Fruit fly (Drosophila melanogaster) whole organism, embryonic: ENCODE data around the gene Ptx1.
A peak's percentile ranks its signal among the peaks of the same experiment; 100 is the strongest.

Source experiments
- ATbp ChIP-seq: fragments of 200-800 bp; sonication (Bioruptor generic); optimal IDR thresholded peaks from 2 replicates; lab custom pipeline; 2017; ENCODE audit warnings: missing biosample characterization, mild to moderate bottlenecking, missing genetic modification characterization, missing genetic modification reagents
- Atf3 ChIP-seq: fragments of 200-800 bp; sonication (Bioruptor generic); optimal IDR thresholded peaks from 3 replicates; lab custom pipeline; 2016; ENCODE audit warnings: missing biosample characterization, missing genetic modification characterization
- B-H1 ChIP-seq: fragments of 200-800 bp; sonication (Bioruptor generic); IDR thresholded peaks from 3 replicates; pipeline ENCODE4 v1.3.6; 2022; ENCODE audit warnings: missing biosample characterization, missing genetic modification characterization
- CG10209 ChIP-seq: fragments of 200-800 bp; sonication (Bioruptor generic); optimal IDR thresholded peaks from 3 replicates; lab custom pipeline; 2017; ENCODE audit warnings: missing biosample characterization, mild to moderate bottlenecking, missing genetic modification characterization, missing genetic modification reagents
- CG10431 ChIP-seq: fragments of 200-800 bp; sonication (Bioruptor generic); optimal IDR thresholded peaks from 3 replicates; lab custom pipeline; 2018; ENCODE audit warnings: missing biosample characterization, mild to moderate bottlenecking, missing genetic modification characterization
- CG11398 ChIP-seq: fragments of 200-800 bp; sonication (Bioruptor generic); optimal IDR thresholded peaks from 2 replicates; lab custom pipeline; 2016; ENCODE audit warnings: missing biosample characterization, missing genetic modification characterization
- CG11695 ChIP-seq: fragments of 200-800 bp; sonication (Bioruptor generic); IDR thresholded peaks from 3 replicates; pipeline ENCODE4 v1.3.6; 2022; ENCODE audit warnings: missing biosample characterization, missing genetic modification characterization
- CG12219 ChIP-seq: fragments of 200-800 bp; sonication (Bioruptor generic); optimal IDR thresholded peaks from 3 replicates; lab custom pipeline; 2018; ENCODE audit warnings: missing biosample characterization, mild to moderate bottlenecking, missing genetic modification characterization
- CG12391 ChIP-seq: fragments of 200-800 bp; sonication (Bioruptor generic); optimal IDR thresholded peaks from 3 replicates; lab custom pipeline; 2018; ENCODE audit warnings: missing biosample characterization, mild to moderate bottlenecking, missing genetic modification characterization, moderate library complexity
- CG15601 ChIP-seq: fragments of 200-800 bp; sonication (Bioruptor generic); optimal IDR thresholded peaks from 3 replicates; lab custom pipeline; 2019; ENCODE audit warnings: missing biosample characterization, mild to moderate bottlenecking, missing genetic modification characterization, moderate library complexity
- CG15696 ChIP-seq: fragments of 200-800 bp; sonication (Bioruptor generic); optimal IDR thresholded peaks from 2 replicates; lab custom pipeline; 2019; ENCODE audit warnings: missing biosample characterization, mild to moderate bottlenecking, missing genetic modification characterization, moderate library complexity
- CG17328 ChIP-seq: fragments of 200-800 bp; sonication (Bioruptor generic); IDR thresholded peaks from 2 replicates; pipeline ENCODE4 v1.3.6; 2022; ENCODE audit warnings: missing biosample characterization, missing genetic modification characterization
- CG18262 ChIP-seq: fragments of 200-800 bp; optimal IDR thresholded peaks from 3 replicates; lab custom pipeline; 2019; ENCODE audit warnings: missing biosample characterization, mild to moderate bottlenecking, missing genetic modification characterization, moderate library complexity
- CG2712 ChIP-seq: fragments of 200-800 bp; optimal IDR thresholded peaks from 3 replicates; lab custom pipeline; 2019; ENCODE audit warnings: missing biosample characterization, mild to moderate bottlenecking, missing genetic modification characterization, moderate library complexity
- CG3407 ChIP-seq: fragments of 200-800 bp; sonication (Bioruptor generic); optimal IDR thresholded peaks from 2 replicates; lab custom pipeline; 2018; ENCODE audit warnings: missing biosample characterization, mild to moderate bottlenecking, missing genetic modification characterization
- CG3847 ChIP-seq: fragments of 200-800 bp; sonication (Bioruptor generic); IDR thresholded peaks from 2 replicates; pipeline ENCODE4 v1.3.6; 2022; ENCODE audit warnings: missing biosample characterization, missing genetic modification characterization
- CG4282 ChIP-seq: fragments of 200-800 bp; sonication (Bioruptor generic); optimal IDR thresholded peaks from 2 replicates; lab custom pipeline; 2016; ENCODE audit warnings: missing biosample characterization, missing genetic modification characterization
- CG6813 ChIP-seq: fragments of 200-800 bp; sonication (Bioruptor generic); optimal IDR thresholded peaks from 2 replicates; lab custom pipeline; 2017; ENCODE audit warnings: missing biosample characterization, missing genetic modification characterization, mild to moderate bottlenecking, moderate library complexity, missing genetic modification reagents
- GATAe ChIP-seq: fragments of 200-800 bp; sonication (Bioruptor generic); conservative IDR thresholded peaks from 2 replicates; pipeline ENCODE4 v1.3.6; 2022; ENCODE audit warnings: missing biosample characterization, missing genetic modification characterization
- Hr51 ChIP-seq, 2 experiments: fragments of 200-800 bp; sonication (Bioruptor generic); optimal IDR thresholded peaks; 2 replicates in 1 of 2; 3 replicates in 1 of 2; lab custom pipeline; 2016 to 2018; ENCODE audit warnings: missing biosample characterization in 2 of 2, missing genetic modification characterization in 2 of 2, mild to moderate bottlenecking in 1 of 2, moderate library complexity in 1 of 2
- Med ChIP-seq: fragments of 200-800 bp; sonication (Bioruptor generic); peaks from one replicate; lab custom pipeline; 2016; ENCODE audit warnings: missing biosample characterization, missing genetic modification characterization, mild to moderate bottlenecking, inconsistent platforms, moderate library complexity
- NC2β ChIP-seq: fragments of 200-800 bp; sonication (Bioruptor generic); optimal IDR thresholded peaks from 2 replicates; lab custom pipeline; 2016; ENCODE audit warnings: missing biosample characterization, missing genetic modification characterization
- TFAM ChIP-seq: fragments of 200-800 bp; sonication (Bioruptor generic); optimal IDR thresholded peaks from 2 replicates; lab custom pipeline; 2017; ENCODE audit warnings: missing biosample characterization, missing genetic modification characterization, inconsistent platforms
- abd-A ChIP-seq: fragments of 200-800 bp; sonication (Bioruptor generic); optimal IDR thresholded peaks from 3 replicates; lab custom pipeline; 2019; ENCODE audit warnings: missing biosample characterization, mild to moderate bottlenecking, missing genetic modification characterization, moderate library complexity
- ap ChIP-seq: fragments of 200-800 bp; sonication (Bioruptor generic); IDR thresholded peaks from 2 replicates; pipeline ENCODE4 v1.3.6; 2022; ENCODE audit warnings: missing biosample characterization, missing genetic modification characterization
- ara ChIP-seq: fragments of 200-800 bp; sonication (Bioruptor generic); IDR thresholded peaks from 2 replicates; pipeline ENCODE4 v1.3.6; 2022; ENCODE audit warnings: missing biosample characterization, missing genetic modification characterization
- cg ChIP-seq: fragments of 200-800 bp; sonication (Bioruptor generic); optimal IDR thresholded peaks from 3 replicates; lab custom pipeline; 2019; ENCODE audit warnings: missing biosample characterization, mild to moderate bottlenecking, missing genetic modification characterization, moderate library complexity
- chn ChIP-seq: fragments of 200-800 bp; sonication (Bioruptor generic); optimal IDR thresholded peaks from 2 replicates; lab custom pipeline; 2016; ENCODE audit warnings: missing biosample characterization, missing genetic modification characterization
- disco-r ChIP-seq: fragments of 200-800 bp; sonication (Bioruptor generic); optimal IDR thresholded peaks from 2 replicates; lab custom pipeline; 2016; ENCODE audit warnings: missing biosample characterization, missing genetic modification characterization
- dm ChIP-seq: fragments of 200-800 bp; sonication (Bioruptor generic); optimal IDR thresholded peaks from 3 replicates; lab custom pipeline; 2016; ENCODE audit warnings: missing biosample characterization, missing genetic modification characterization
- h ChIP-seq: fragments of >200 bp; optimal IDR thresholded peaks from 2 replicates; lab custom pipeline; 2017
- inv ChIP-seq: fragments of 200-800 bp; sonication (Bioruptor generic); IDR thresholded peaks from 2 replicates; pipeline ENCODE4 v1.3.6; 2022; ENCODE audit warnings: missing biosample characterization, missing genetic modification characterization; ENCODE audit not compliant: partially characterized antibody
- nerfin-1 ChIP-seq: fragments of 200-800 bp; sonication (Bioruptor generic); optimal IDR thresholded peaks from 3 replicates; lab custom pipeline; 2019; ENCODE audit warnings: missing biosample characterization, mild to moderate bottlenecking, missing genetic modification characterization, moderate library complexity
- sc ChIP-seq, 3 experiments: fragments of >200 bp in 2 of 3; fragments of 200-800 bp in 1 of 3; sonication (Bioruptor generic) in 1 of 3; optimal IDR thresholded peaks; 2 replicates in 2 of 3; 3 replicates in 1 of 3; lab custom pipeline; 2017; ENCODE audit warnings: mild to moderate bottlenecking in 1 of 3, missing biosample characterization in 1 of 3, missing genetic modification characterization in 1 of 3, missing genetic modification reagents in 1 of 3
- sqz ChIP-seq: fragments of 200-800 bp; sonication (Bioruptor generic); optimal IDR thresholded peaks from 3 replicates; lab custom pipeline; 2018; ENCODE audit warnings: missing biosample characterization, mild to moderate bottlenecking, missing genetic modification characterization
- toy ChIP-seq: fragments of 200-800 bp; sonication (Bioruptor generic); IDR thresholded peaks from 2 replicates; pipeline ENCODE4 v1.3.6; 2022; ENCODE audit warnings: missing biosample characterization, missing genetic modification characterization
- vfl ChIP-seq: fragments of 200-800 bp; sonication (Bioruptor generic); optimal IDR thresholded peaks from 2 replicates; lab custom pipeline; 2016; ENCODE audit warnings: missing biosample characterization, missing genetic modification characterization

Ptx1 gene

DNA sequence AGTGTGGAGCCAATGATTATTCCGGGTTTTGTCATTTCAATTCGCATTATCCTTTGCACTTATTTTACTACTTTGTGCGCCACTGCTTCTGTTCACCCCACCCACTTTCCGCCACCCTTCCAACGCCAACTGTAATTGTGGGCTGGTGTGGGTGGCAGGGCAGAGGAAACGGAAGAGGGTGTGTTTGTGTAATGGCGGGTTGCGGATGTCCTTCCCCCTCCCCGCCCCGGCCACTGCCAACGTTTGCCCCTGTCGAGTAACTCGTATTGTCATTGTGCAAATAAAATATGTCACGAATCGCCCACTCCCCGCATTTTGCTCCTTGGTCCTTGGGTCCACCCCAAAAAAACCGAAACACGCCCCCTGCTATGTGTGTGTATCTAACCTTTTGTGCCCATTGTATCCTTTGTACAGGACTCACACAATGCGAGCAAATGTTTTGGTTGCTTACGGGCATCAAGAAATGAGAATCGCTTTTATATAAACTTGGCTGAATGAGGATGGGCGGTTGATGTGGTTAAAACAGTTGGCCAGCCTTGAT, 21.4 kb downstream of the Ptx1 start (continued):
- peak; percentile 11 for TF ChIP-seq ATbp
- peak; percentile 4 for TF ChIP-seq CG12219 (GFP tag; lab: Kevin White, UChicago)
- peak; percentile 31 for TF ChIP-seq CG6813 (GFP tag; lab: Kevin White, UChicago)
- no peak for TF ChIP-seq ap (GFP tag; lab: Robert Waterston, UW)
- TF ChIP-seq CG10431 (GFP tag; lab: Kevin White, UChicago) = no peak
- peak; percentile 51 for TF ChIP-seq Med (GFP tag; lab: Kevin White, UChicago)
- no peak for TF ChIP-seq B-H1 (GFP tag; lab: Robert Waterston, UW)
- no peak for TF ChIP-seq disco-r (GFP tag; lab: Kevin White, UChicago)
- peak; percentile 40 for TF ChIP-seq sqz (GFP tag; lab: Kevin White, UChicago)
- 0 out of 2 replicates have a peak, but pooled peaks have one; percentile 20 for TF ChIP-seq CG17328
- TF ChIP-seq Hr51 (GFP tag; optimal IDR thresholded peaks at IDR 0.05; lab: Kevin White, UChicago) = peak in 1 of 2 experiments; percentile 26
- TF ChIP-seq abd-A = peak; percentile 96

DNA sequence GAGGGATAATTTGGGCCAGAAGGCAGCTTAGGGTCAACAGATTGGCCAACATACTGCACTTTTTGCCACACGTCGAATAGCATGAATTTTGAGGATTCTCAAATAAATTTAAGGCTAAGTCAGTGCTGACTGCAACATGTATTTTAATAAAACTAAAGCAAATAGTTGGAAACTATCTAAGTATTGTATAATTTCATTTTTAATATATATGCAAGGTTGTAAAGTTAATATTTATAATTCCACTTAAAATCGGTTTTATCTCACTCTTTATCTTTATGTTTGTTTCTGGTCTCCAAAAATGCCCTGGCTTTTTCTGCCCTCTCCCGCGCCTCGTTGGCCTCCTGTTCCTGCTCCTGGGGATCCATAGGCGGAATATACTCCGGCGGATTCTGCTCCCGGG, 23.9 kb downstream of the Ptx1 start, which contains the start of gene CG15549:
Gene CG15549 (minus strand): TSS at position 101 of the 400 bp plus-strand sequence.
- no peak for TF ChIP-seq sc (optimal IDR thresholded peaks at IDR 0.05; lab: Kevin White, UChicago)
- TF ChIP-seq sc (GFP tag; optimal IDR thresholded peaks at IDR 0.05; lab: Kevin White, UChicago) = no peak
- TF ChIP-seq toy = no peak
- no peak for TF ChIP-seq CG4282 (GFP tag; lab: Kevin White, UChicago)
- no peak for TF ChIP-seq sqz (GFP tag; lab: Kevin White, UChicago)
- no peak for TF ChIP-seq ATbp
- no peak for TF ChIP-seq NC2β (GFP tag; lab: Kevin White, UChicago)
- TF ChIP-seq CG11398 (GFP tag; lab: Kevin White, UChicago) = no peak
- TF ChIP-seq CG12391 (tag; lab: Kevin White, UChicago) = no peak
- no peak for TF ChIP-seq cg (GFP tag; lab: Kevin White, UChicago)
- TF ChIP-seq, all 482 proteins: peak for 0

DNA sequence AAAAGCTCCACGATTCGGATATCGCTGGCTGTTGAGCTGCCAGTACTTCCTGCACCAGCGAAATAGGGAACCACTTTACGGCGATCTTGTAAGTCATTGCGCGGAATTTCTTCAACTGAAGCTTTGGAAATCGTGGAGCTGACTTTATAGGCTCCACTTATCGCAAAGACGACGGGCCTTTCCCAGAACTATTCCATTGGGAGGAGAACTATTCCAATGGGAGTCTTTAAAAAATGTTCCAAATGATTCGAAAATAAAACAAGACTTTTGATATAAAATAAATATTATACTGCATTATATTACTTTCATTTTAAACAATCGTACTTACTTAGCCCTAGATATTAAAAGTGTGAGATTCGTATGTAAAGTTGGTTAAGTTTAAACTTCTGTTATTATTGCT, 24.4 kb downstream of the Ptx1 start, which contains the start of gene CG15550:
Gene CG15550 (minus strand): TSS at position 101 of the 400 bp plus-strand sequence.
- TF ChIP-seq vfl (GFP tag; lab: Kevin White, UChicago) (no peak), Atf3 (no peak), CG15696 (tag; lab: Kevin White, UChicago) (no peak), CG10209 (GFP tag; lab: Kevin White, UChicago) (no peak), TFAM (GFP tag; lab: Kevin White, UChicago) (no peak), CG15601 (tag; lab: Kevin White, UChicago) (no peak), h (lab: Kevin White, UChicago) (no peak), CG3847 (no peak), ATbp (no peak), CG18262 (tag; lab: Kevin White, UChicago) (no peak), ara (GFP tag; lab: Robert Waterston, UW) (no peak), CG3407 (no peak), GATAe (GFP tag; lab: Robert Waterston, UW) (no peak), CG11695 (GFP tag; lab: Robert Waterston, UW) (no peak), chn (GFP tag; lab: Kevin White, UChicago) (no peak), nerfin-1 (tag; lab: Kevin White, UChicago) (no peak), CG2712 (tag; lab: Kevin White, UChicago) (no peak), inv (GFP tag; lab: Robert Waterston, UW) (no peak), dm (GFP tag; lab: Kevin White, UChicago) (no peak)
